Worm (Caenorhabditis elegans) whole organism, L1 larva: Measurements from ENCODE around the gene gex-2.

ENCODE experiments used
- ama-1 ChIP-seq: fragments of 150-350 bp; optimal IDR thresholded peaks from 2 replicates; lab custom pipeline; 2014
- blmp-1 ChIP-seq: fragments of 150-350 bp; optimal IDR thresholded peaks from 2 replicates; lab custom pipeline; 2014; ENCODE audit warnings: missing biosample characterization, missing genetic modification characterization
- ces-1 ChIP-seq: fragments of 150-350 bp; optimal IDR thresholded peaks from 2 replicates; lab custom pipeline; 2014; ENCODE audit warnings: missing biosample characterization, missing genetic modification reagents, missing genetic modification characterization
- fos-1 ChIP-seq: fragments of 150-350 bp; optimal IDR thresholded peaks from 2 replicates; lab custom pipeline; 2014; ENCODE audit warnings: missing biosample characterization, missing genetic modification characterization
- lin-13 ChIP-seq: fragments of 150-350 bp; optimal IDR thresholded peaks from 2 replicates; lab custom pipeline; 2014; ENCODE audit warnings: missing biosample characterization, missing genetic modification reagents, missing genetic modification characterization
- nhr-76 ChIP-seq: sonication (generic microtip); optimal IDR thresholded peaks from 2 replicates; lab custom pipeline; 2017; ENCODE audit warnings: missing biosample characterization, missing genetic modification characterization
- nhr-77 ChIP-seq: fragments of 150-350 bp; optimal IDR thresholded peaks from 2 replicates; lab custom pipeline; 2014; ENCODE audit warnings: missing biosample characterization, missing genetic modification characterization
- pag-3 ChIP-seq: sonication (generic microtip); optimal IDR thresholded peaks from 2 replicates; lab custom pipeline; 2017; ENCODE audit warnings: missing genetic modification characterization, mild to moderate bottlenecking, missing compliant biosample characterization, antibody characterized with exemption, borderline replicate concordance; ENCODE audit not compliant: insufficient read depth
- skn-1 ChIP-seq: fragments of 150-350 bp; optimal IDR thresholded peaks from 2 replicates; lab custom pipeline; 2014; ENCODE audit warnings: missing biosample characterization, missing genetic modification characterization
- snpc-4 ChIP-seq: fragments of 150-350 bp; optimal IDR thresholded peaks from 2 replicates; lab custom pipeline; 2014; ENCODE audit warnings: missing biosample characterization, missing genetic modification characterization
- unc-130 ChIP-seq: fragments of 150-350 bp; optimal IDR thresholded peaks from 2 replicates; lab custom pipeline; 2017; ENCODE audit warnings: missing biosample characterization, missing genetic modification characterization, inconsistent platforms

DNA sequence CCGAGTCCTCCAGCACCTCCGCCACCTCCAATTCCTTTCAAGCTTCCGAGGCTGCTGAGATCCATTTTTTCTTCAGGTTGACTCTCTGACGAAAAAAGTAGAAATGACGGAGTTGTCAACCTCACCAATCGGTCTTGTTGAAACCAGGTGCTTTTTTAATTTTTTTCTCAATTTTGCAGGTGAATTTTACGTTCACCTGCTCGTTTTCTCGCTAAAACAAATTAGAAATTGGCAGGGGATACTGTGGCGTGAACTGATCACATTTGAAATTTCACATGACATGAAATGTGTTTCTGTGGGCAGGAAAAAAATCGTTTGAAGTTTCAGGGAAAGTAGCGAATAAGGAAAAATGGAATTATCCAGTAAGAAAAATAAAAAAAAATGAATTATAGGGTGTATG, 19.8 kb downstream of the gex-2 start, which contains the start of gene C18H7.6:
- TF ChIP-seq unc-130 (tag; lab: Kevin White, UChicago) = no peak
- TF ChIP-seq ces-1 (GFP tag; lab: Kevin White, UChicago) = no peak
- TF ChIP-seq ama-1 (lab: Kevin White, UChicago) = no peak
- no peak for TF ChIP-seq fos-1 (tag; lab: Kevin White, UChicago)
- TF ChIP-seq nhr-76 (tag; lab: Kevin White, UChicago) = no peak
- TF ChIP-seq lin-13 = no peak
- TF ChIP-seq snpc-4 = no peak
- TF ChIP-seq nhr-77 (tag; lab: Kevin White, UChicago) = no peak
- no peak for TF ChIP-seq skn-1 (tag; lab: Kevin White, UChicago)
- TF ChIP-seq pag-3 (tag; lab: Kevin White, UChicago) = no peak
- TF ChIP-seq blmp-1 (tag; lab: Kevin White, UChicago) = no peak
